Fruit fly (Drosophila melanogaster) whole organism, pupa: ENCODE measurements around the gene CG32022.

Experiments used
- CG10348 ChIP-seq: fragments of 200-800 bp; sonication (Bioruptor generic); IDR thresholded peaks from 2 replicates; pipeline ENCODE4 v1.3.6; 2022; ENCODE audit warnings: missing biosample characterization, missing genetic modification characterization
- CG14655 ChIP-seq: fragments of 200-800 bp; sonication (Bioruptor generic); optimal IDR thresholded peaks from 3 replicates; lab custom pipeline; 2017; ENCODE audit warnings: mild to moderate bottlenecking, missing biosample characterization, missing genetic modification reagents, missing genetic modification characterization
- CG8301 ChIP-seq: fragments of 200-800 bp; sonication (Bioruptor generic); optimal IDR thresholded peaks from 2 replicates; lab custom pipeline; 2018; ENCODE audit warnings: missing biosample characterization, mild to moderate bottlenecking, missing genetic modification characterization
- EcR ChIP-seq: fragments of 200-800 bp; sonication (Bioruptor generic); optimal IDR thresholded peaks from 3 replicates; lab custom pipeline; 2019; ENCODE audit warnings: missing biosample characterization, missing genetic modification characterization, mild to moderate bottlenecking, moderate library complexity, missing genetic modification reagents
- Snoo ChIP-seq: fragments of 200-800 bp; sonication (Bioruptor generic); optimal IDR thresholded peaks from 3 replicates; lab custom pipeline; 2017; ENCODE audit warnings: missing biosample characterization, mild to moderate bottlenecking, missing genetic modification characterization, inconsistent platforms
- fd96Ca ChIP-seq: fragments of 200-800 bp; sonication (Bioruptor generic); IDR thresholded peaks from 3 replicates; pipeline ENCODE4 v1.3.6; 2022; ENCODE audit warnings: missing biosample characterization, missing genetic modification characterization

dm6 chr3L:8688694-8689291 lies 32.3 kb downstream of the CG32022 start:
- TF ChIP-seq fd96Ca (GFP tag; lab: Robert Waterston, UW) (no peak), CG14655 (GFP tag; lab: Kevin White, UChicago) (no peak), CG8301 (tag; lab: Kevin White, UChicago) (no peak), EcR (GFP tag; lab: Kevin White, UChicago) (peak; percentile 44), Snoo (tag; lab: Kevin White, UChicago) (no peak), CG10348 (no peak)
